Fruit fly (Drosophila melanogaster) S2 (cell line): ENCODE data around the gene CG6602.

ENCODE experiments used
- CG8478 ChIP-seq: fragments of >200 bp; optimal IDR thresholded peaks from 2 replicates; lab custom pipeline; 2018
- CTCF ChIP-seq, 2 experiments: fragments of >200 bp; optimal IDR thresholded peaks; 2 replicates each; lab custom pipeline; 2018

Gene CG6602

dm6 chr3L:6065881-6066389 lies 6.0 kb upstream of the CG6602 start, which contains the start of gene CG42269:
TSS of gene CG42269 (plus strand) at chr3L:6066296.
- no peak for TF ChIP-seq CG8478 (lab: Kevin White, UChicago)
- TF ChIP-seq CTCF (optimal IDR thresholded peaks at IDR 0.05; lab: Kevin White, UChicago): no peak

dm6 chr3L:6068178-6068577 lies 3.8 kb upstream of the CG6602 start:
- TF ChIP-seq CTCF (optimal IDR thresholded peaks at IDR 0.05; lab: Kevin White, UChicago): no peak
- no peak for TF ChIP-seq CG8478 (lab: Kevin White, UChicago)

- TF ChIP-seq CTCF (optimal IDR thresholded peaks at IDR 0.05; lab: Kevin White, UChicago): no peak
These were observed 1.8 kb upstream of the CG6602 start for dm6 chr3L:6070119-6070518.

- TF ChIP-seq CG8478 (lab: Kevin White, UChicago) (no peak), CTCF (optimal IDR thresholded peaks at IDR 0.05; lab: Kevin White, UChicago) (no peak)
These were observed 3.2 kb downstream of the CG6602 start, which contains the start of the genes CG13295 and CG6610 for dm6 chr3L:6074975-6075692. TSS of gene CG13295 (minus strand) at chr3L:6075245. TSS of gene CG6610 (plus strand) at chr3L:6075536.

dm6 chr3L:6076429-6076828 lies 4.5 kb downstream of the CG6602 start, which contains the start of gene ssp6:
TSS of gene ssp6 (plus strand) at chr3L:6076722.
- TF ChIP-seq CG8478 (lab: Kevin White, UChicago) (no peak), CTCF (optimal IDR thresholded peaks at IDR 0.05; lab: Kevin White, UChicago) (no peak)

- TF ChIP-seq CG8478 (lab: Kevin White, UChicago) (no peak), CTCF (optimal IDR thresholded peaks at IDR 0.05; lab: Kevin White, UChicago) (peak; percentile 92 to 97)
These were observed 10.6 kb downstream of the CG6602 start, which contains the start of gene CG13293 for dm6 chr3L:6082561-6082960. TSS of gene CG13293 (plus strand) at chr3L:6082883.

dm6 chr3L:6084446-6084845 lies 12.5 kb downstream of the CG6602 start:
- TF ChIP-seq CG8478 (lab: Kevin White, UChicago) (no peak), CTCF (optimal IDR thresholded peaks at IDR 0.05; lab: Kevin White, UChicago) (no peak)

dm6 chr3L:6085157-6085556 lies 13.2 kb downstream of the CG6602 start:
- no peak for TF ChIP-seq CTCF (optimal IDR thresholded peaks at IDR 0.05; lab: Kevin White, UChicago)
- TF ChIP-seq CG8478 (lab: Kevin White, UChicago): no peak

dm6 chr3L:6085988-6086387 lies 14.0 kb downstream of the CG6602 start:
- TF ChIP-seq CTCF (optimal IDR thresholded peaks at IDR 0.05; lab: Kevin White, UChicago) (no peak), CG8478 (lab: Kevin White, UChicago) (no peak)

- TF ChIP-seq CG8478 (lab: Kevin White, UChicago) (no peak), CTCF (optimal IDR thresholded peaks at IDR 0.05; lab: Kevin White, UChicago) (no peak)
These were observed 21.3 kb downstream of the CG6602 start, which contains the start of gene CG10469 for dm6 chr3L:6093213-6093612. TSS of gene CG10469 (minus strand) at chr3L:6093313.

- TF ChIP-seq CG8478 (lab: Kevin White, UChicago) (no peak), CTCF (optimal IDR thresholded peaks at IDR 0.05; lab: Kevin White, UChicago) (no peak)
These were observed 22.8 kb downstream of the CG6602 start, which contains the start of the genes CG10467 and loj for dm6 chr3L:6094697-6095096. TSS of gene CG10467 (minus strand) at chr3L:6094747. TSS of gene loj (plus strand) at chr3L:6094987.

- TF ChIP-seq CTCF (optimal IDR thresholded peaks at IDR 0.05; lab: Kevin White, UChicago): no peak
- no peak for TF ChIP-seq CG8478 (lab: Kevin White, UChicago)
These were observed 25.3 kb downstream of the CG6602 start, which contains the start of gene Ets65A for dm6 chr3L:6097270-6097669. TSS of gene Ets65A (plus strand) at chr3L:6097617.

dm6 chr3L:6103658-6104057 lies 31.7 kb downstream of the CG6602 start:
- TF ChIP-seq CTCF (optimal IDR thresholded peaks at IDR 0.05; lab: Kevin White, UChicago): peak; percentile 89 to 95
- TF ChIP-seq CG8478 (lab: Kevin White, UChicago): no peak

dm6 chr3L:6104551-6104950 lies 32.6 kb downstream of the CG6602 start:
- TF ChIP-seq CG8478 (lab: Kevin White, UChicago) (no peak), CTCF (optimal IDR thresholded peaks at IDR 0.05; lab: Kevin White, UChicago) (no peak)

- TF ChIP-seq CG8478 (lab: Kevin White, UChicago): no peak
- TF ChIP-seq CTCF (optimal IDR thresholded peaks at IDR 0.05; lab: Kevin White, UChicago): no peak
These were observed 33.5 kb downstream of the CG6602 start for dm6 chr3L:6105435-6105834.
